Fruit fly (Drosophila melanogaster): Measurements from ENCODE around the gene Cpr64Ac.

The Cpr64Ac gene

dm6 chr3L:4219291-4220228 is 6.8 kb upstream of the Cpr64Ac start:
- TF ChIP-seq Hr78 (GFP tag; optimal IDR thresholded peaks at IDR 0.05) (no peak), br (GFP tag; optimal IDR thresholded peaks at IDR 0.05) (no peak), Mio (GFP tag; optimal IDR thresholded peaks at IDR 0.05) (no peak), h (GFP tag; optimal IDR thresholded peaks at IDR 0.05) (peak; percentile 61), Vsx2 (GFP tag; optimal IDR thresholded peaks at IDR 0.05; ENCODE audit: partially characterized antibody) (peak; percentile 58), Myc (optimal IDR thresholded peaks at IDR 0.05) (peak; percentile 95), N (GFP tag; optimal IDR thresholded peaks at IDR 0.05) (peak; percentile 41)

- TF ChIP-seq br (GFP tag; optimal IDR thresholded peaks at IDR 0.05), result no peak
- TF ChIP-seq Jra (GFP tag; optimal IDR thresholded peaks at IDR 0.05), result no peak
- TF ChIP-seq Mio (GFP tag; optimal IDR thresholded peaks at IDR 0.05), result no peak
- TF ChIP-seq Hnf4 (GFP tag; optimal IDR thresholded peaks at IDR 0.05), result no peak
- TF ChIP-seq Dif (GFP tag; optimal IDR thresholded peaks at IDR 0.05; ENCODE audit: partially characterized antibody), result no peak
- no peak for TF ChIP-seq rgr (GFP tag; optimal IDR thresholded peaks at IDR 0.05)
- TF ChIP-seq fru (GFP tag; optimal IDR thresholded peaks at IDR 0.05), result no peak
- no peak for TF ChIP-seq pan (optimal IDR thresholded peaks at IDR 0.05)
- TF ChIP-seq psq (GFP tag; optimal IDR thresholded peaks at IDR 0.05), result no peak
- no peak for TF ChIP-seq CG9705 (GFP tag; optimal IDR thresholded peaks at IDR 0.05)
- no peak for TF ChIP-seq tai (GFP tag; optimal IDR thresholded peaks at IDR 0.05)
- no peak for TF ChIP-seq sage (GFP tag; optimal IDR thresholded peaks at IDR 0.05)
- no peak for TF ChIP-seq jim (GFP tag; optimal IDR thresholded peaks at IDR 0.05)
- no peak for TF ChIP-seq ey (GFP tag; optimal IDR thresholded peaks at IDR 0.05)
Observed at dm6 chr3L:4215079-4215478, 2.4 kb upstream of the Cpr64Ac start, which contains the start of gene Cpr64Ad. Gene Cpr64Ad, plus strand, starts transcription at chr3L:4215379.

dm6 chr3L:4211440-4211839 is 1.3 kb downstream of the Cpr64Ac start, which contains the start of gene Cpr64Ab:
Gene Cpr64Ab, minus strand, starts transcription at chr3L:4211540.
- TF ChIP-seq Dif (GFP tag; optimal IDR thresholded peaks at IDR 0.05; ENCODE audit: partially characterized antibody) (no peak), usp (GFP tag; optimal IDR thresholded peaks at IDR 0.05) (no peak), CrebA (GFP tag; optimal IDR thresholded peaks at IDR 0.05; ENCODE audit: borderline replicate concordance) (no peak), Hr78 (GFP tag; optimal IDR thresholded peaks at IDR 0.05) (no peak), Mio (GFP tag; optimal IDR thresholded peaks at IDR 0.05) (no peak), dmrt93B (GFP tag; optimal IDR thresholded peaks at IDR 0.05) (no peak), Abd-B (GFP tag; optimal IDR thresholded peaks at IDR 0.05) (no peak)

- no peak for TF ChIP-seq pan (optimal IDR thresholded peaks at IDR 0.05)
- no peak for TF ChIP-seq sv (GFP tag; optimal IDR thresholded peaks at IDR 0.05)
- TF ChIP-seq N (GFP tag; optimal IDR thresholded peaks at IDR 0.05), result no peak
- no peak for TF ChIP-seq Myc (optimal IDR thresholded peaks at IDR 0.05)
- no peak for TF ChIP-seq Mio (GFP tag; optimal IDR thresholded peaks at IDR 0.05)
- TF ChIP-seq CG9705 (GFP tag; optimal IDR thresholded peaks at IDR 0.05), result no peak
- TF ChIP-seq Hr83 (GFP tag; optimal IDR thresholded peaks at IDR 0.05; ENCODE audit: poor library complexity, severe bottlenecking), result no peak
- TF ChIP-seq Jra (GFP tag; optimal IDR thresholded peaks at IDR 0.05), result no peak
- no peak for TF ChIP-seq HLH106 (tag; optimal IDR thresholded peaks at IDR 0.05)
- no peak for TF ChIP-seq fru (GFP tag; optimal IDR thresholded peaks at IDR 0.05)
- no peak for TF ChIP-seq h (GFP tag; optimal IDR thresholded peaks at IDR 0.05)
- no peak for TF ChIP-seq GATAd (GFP tag; optimal IDR thresholded peaks at IDR 0.05)
Observed at dm6 chr3L:4209731-4210130, 3.0 kb downstream of the Cpr64Ac start.

dm6 chr3L:4209078-4209477 is 3.6 kb downstream of the Cpr64Ac start, which contains the start of gene Cpr64Aa:
Gene Cpr64Aa, minus strand, starts transcription at chr3L:4209178.
- no peak for TF ChIP-seq jim (GFP tag; optimal IDR thresholded peaks at IDR 0.05)
- no peak for TF ChIP-seq dl (GFP tag; optimal IDR thresholded peaks at IDR 0.05; ENCODE audit: insufficient read depth in 1 of 2, partially characterized antibody in 2 of 2)
- no peak for TF ChIP-seq Jra (GFP tag; optimal IDR thresholded peaks at IDR 0.05)
- TF ChIP-seq CG9705 (GFP tag; optimal IDR thresholded peaks at IDR 0.05), result no peak
- no peak for TF ChIP-seq foxo (GFP tag; optimal IDR thresholded peaks at IDR 0.05)
- no peak for TF ChIP-seq Sp1 (GFP tag; optimal IDR thresholded peaks at IDR 0.05)
- TF ChIP-seq pan (optimal IDR thresholded peaks at IDR 0.05), result no peak
